Fruit fly (Drosophila melanogaster) whole organism, pupa: ENCODE measurements around the gene FoxP.
A peak's percentile ranks its signal among the peaks of the same experiment; 100 is the strongest.

Source experiments
- CG10348 ChIP-seq: fragments of 200-800 bp; sonication (Bioruptor generic); IDR thresholded peaks from 2 replicates; pipeline ENCODE4 v1.3.6; 2022; ENCODE audit warnings: missing biosample characterization, missing genetic modification characterization
- CG12605 ChIP-seq: fragments of 200-800 bp; sonication (Bioruptor generic); IDR thresholded peaks from 2 replicates; pipeline ENCODE4 v1.3.6; 2022; ENCODE audit warnings: missing biosample characterization, missing genetic modification characterization
- CG13204 ChIP-seq: fragments of 200-800 bp; sonication (Bioruptor generic); optimal IDR thresholded peaks from 2 replicates; lab custom pipeline; 2018; ENCODE audit warnings: missing biosample characterization, mild to moderate bottlenecking, missing genetic modification characterization, moderate library complexity
- CG14655 ChIP-seq: fragments of 200-800 bp; sonication (Bioruptor generic); optimal IDR thresholded peaks from 3 replicates; lab custom pipeline; 2017; ENCODE audit warnings: mild to moderate bottlenecking, missing biosample characterization, missing genetic modification reagents, missing genetic modification characterization
- CG15710 ChIP-seq: fragments of 200-800 bp; sonication (Bioruptor generic); optimal IDR thresholded peaks from 2 replicates; lab custom pipeline; 2018; ENCODE audit warnings: missing biosample characterization, mild to moderate bottlenecking, missing genetic modification characterization, moderate library complexity
- CG17806 ChIP-seq: fragments of 200-800 bp; sonication (Bioruptor generic); optimal IDR thresholded peaks from 2 replicates; lab custom pipeline; 2018; ENCODE audit warnings: missing biosample characterization, mild to moderate bottlenecking, missing genetic modification characterization, moderate library complexity
- CG32121 ChIP-seq: fragments of 200-800 bp; sonication (Bioruptor generic); IDR thresholded peaks from 2 replicates; pipeline ENCODE4 v1.3.6; 2022; ENCODE audit warnings: missing biosample characterization, missing genetic modification characterization
- CG34367 ChIP-seq: fragments of 200-800 bp; sonication (Bioruptor generic); optimal IDR thresholded peaks from 2 replicates; lab custom pipeline; 2018; ENCODE audit warnings: missing biosample characterization, mild to moderate bottlenecking, missing genetic modification characterization
- CG4496 ChIP-seq: fragments of 200-800 bp; sonication (Bioruptor generic); IDR thresholded peaks from 3 replicates; pipeline ENCODE4 v1.3.6; 2022; ENCODE audit warnings: missing biosample characterization, missing genetic modification characterization
- CG8159 ChIP-seq: fragments of 200-800 bp; sonication (Bioruptor generic); optimal IDR thresholded peaks from 3 replicates; lab custom pipeline; 2018; ENCODE audit warnings: missing biosample characterization, mild to moderate bottlenecking, missing genetic modification characterization, moderate library complexity
- CG8301 ChIP-seq: fragments of 200-800 bp; sonication (Bioruptor generic); optimal IDR thresholded peaks from 2 replicates; lab custom pipeline; 2018; ENCODE audit warnings: missing biosample characterization, mild to moderate bottlenecking, missing genetic modification characterization
- CG9948 ChIP-seq: fragments of 200-800 bp; sonication (Bioruptor generic); optimal IDR thresholded peaks from 2 replicates; lab custom pipeline; 2018; ENCODE audit warnings: missing biosample characterization, mild to moderate bottlenecking, missing genetic modification characterization, moderate library complexity
- D1 ChIP-seq: fragments of 200-800 bp; sonication (Bioruptor generic); optimal IDR thresholded peaks from 2 replicates; lab custom pipeline; 2018; ENCODE audit warnings: missing biosample characterization, mild to moderate bottlenecking, missing genetic modification characterization, moderate library complexity
- EcR ChIP-seq: fragments of 200-800 bp; sonication (Bioruptor generic); optimal IDR thresholded peaks from 3 replicates; lab custom pipeline; 2019; ENCODE audit warnings: missing biosample characterization, missing genetic modification characterization, mild to moderate bottlenecking, moderate library complexity, missing genetic modification reagents
- Ets98B ChIP-seq: fragments of 200-800 bp; sonication (Bioruptor generic); IDR thresholded peaks from 2 replicates; pipeline ENCODE4 v1.3.6; 2022; ENCODE audit warnings: missing biosample characterization, missing genetic modification characterization
- Pif1A ChIP-seq: fragments of 200-800 bp; sonication (Bioruptor generic); optimal IDR thresholded peaks from 3 replicates; lab custom pipeline; 2016; ENCODE audit warnings: missing biosample characterization, missing genetic modification characterization
- Pif1B ChIP-seq: fragments of 200-800 bp; sonication (Bioruptor generic); optimal IDR thresholded peaks from 3 replicates; lab custom pipeline; 2016; ENCODE audit warnings: missing biosample characterization, missing genetic modification characterization
- Snoo ChIP-seq: fragments of 200-800 bp; sonication (Bioruptor generic); optimal IDR thresholded peaks from 3 replicates; lab custom pipeline; 2017; ENCODE audit warnings: missing biosample characterization, mild to moderate bottlenecking, missing genetic modification characterization, inconsistent platforms
- fd96Ca ChIP-seq: fragments of 200-800 bp; sonication (Bioruptor generic); IDR thresholded peaks from 3 replicates; pipeline ENCODE4 v1.3.6; 2022; ENCODE audit warnings: missing biosample characterization, missing genetic modification characterization
- gl ChIP-seq: fragments of 200-800 bp; sonication (Bioruptor generic); optimal IDR thresholded peaks from 2 replicates; lab custom pipeline; 2018; ENCODE audit warnings: missing biosample characterization, mild to moderate bottlenecking, missing genetic modification characterization
- rn ChIP-seq: fragments of 200-800 bp; sonication (Bioruptor generic); IDR thresholded peaks from 2 replicates; pipeline ENCODE4 v1.3.6; 2022; ENCODE audit warnings: missing biosample characterization, missing genetic modification characterization

The FoxP gene

dm6 chr3R:9746267-9746666 is 15.6 kb upstream of the FoxP start, which contains the start of gene CG34409:
CG34409 (minus strand) TSS chr3R:9746367.
- TF ChIP-seq EcR (GFP tag; lab: Kevin White, UChicago) (peak; percentile 9), CG9948 (tag; lab: Kevin White, UChicago) (no peak), CG17806 (tag; lab: Kevin White, UChicago) (no peak), Ets98B (GFP tag; lab: Robert Waterston, UW) (no peak)
- TF ChIP-seq, all 21 proteins: peak for 1

DNA sequence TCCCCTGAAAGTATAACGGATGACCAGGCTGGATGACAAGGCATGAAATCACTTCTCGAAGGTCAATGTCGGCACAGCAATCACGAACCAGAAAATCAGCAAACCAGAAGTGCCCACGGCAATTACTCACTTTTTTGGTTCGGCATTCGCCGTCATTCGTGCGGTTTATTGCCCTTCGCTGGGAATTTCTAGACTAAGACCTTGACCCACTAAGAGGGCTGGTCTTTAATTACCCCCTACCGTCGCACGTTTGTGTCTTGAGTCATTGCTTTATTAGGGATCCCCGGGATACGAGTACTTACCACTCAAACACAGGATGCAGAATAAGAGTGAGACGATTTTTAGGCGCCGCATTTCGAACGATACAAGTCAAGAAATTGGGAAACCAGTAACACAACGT is 14.8 kb upstream of the FoxP start:
- TF ChIP-seq EcR (GFP tag; lab: Kevin White, UChicago): peak; percentile 76
- TF ChIP-seq CG8301 (tag; lab: Kevin White, UChicago): no peak
- TF ChIP-seq CG12605 (GFP tag; lab: Robert Waterston, UW): no peak
- no peak for TF ChIP-seq CG13204

DNA sequence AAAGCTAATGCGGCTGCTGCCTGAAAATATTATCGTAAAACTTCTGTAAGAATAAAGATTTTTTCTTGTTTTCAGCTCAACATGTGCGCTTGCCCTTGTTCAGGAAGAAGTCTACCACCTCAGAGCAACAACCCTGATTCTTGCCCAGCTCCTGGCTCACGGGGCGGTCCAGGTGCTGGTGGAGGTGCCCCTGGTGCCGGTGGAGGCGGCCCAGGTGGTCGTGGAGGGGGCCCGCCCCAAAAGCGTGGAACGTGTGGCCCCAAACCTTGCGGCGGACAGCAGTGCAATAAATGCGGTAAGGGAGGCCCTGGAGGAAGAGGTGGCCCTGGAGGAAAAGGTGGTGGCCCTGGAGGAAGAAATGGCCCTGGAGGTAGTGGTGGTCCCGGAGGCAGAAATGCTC is 13.3 kb upstream of the FoxP start:
- TF ChIP-seq CG15710 (no peak), CG17806 (tag; lab: Kevin White, UChicago) (no peak), rn (GFP tag; lab: Robert Waterston, UW) (no peak), CG32121 (GFP tag; lab: Robert Waterston, UW) (no peak), CG10348 (GFP tag; lab: Robert Waterston, UW) (no peak), Pif1B (GFP tag; lab: Kevin White, UChicago) (no peak), Pif1A (no peak), CG9948 (tag; lab: Kevin White, UChicago) (no peak), Snoo (tag; lab: Kevin White, UChicago) (no peak), CG8159 (no peak), CG4496 (GFP tag; lab: Robert Waterston, UW) (no peak), Ets98B (GFP tag; lab: Robert Waterston, UW) (no peak), CG13204 (no peak), EcR (GFP tag; lab: Kevin White, UChicago) (no peak), fd96Ca (GFP tag; lab: Robert Waterston, UW) (no peak), CG8301 (tag; lab: Kevin White, UChicago) (no peak), gl (tag; lab: Kevin White, UChicago) (no peak), D1 (tag; lab: Kevin White, UChicago) (no peak), CG12605 (GFP tag; lab: Robert Waterston, UW) (no peak)

- no peak for TF ChIP-seq CG15710
- no peak for TF ChIP-seq CG8159
- no peak for TF ChIP-seq CG9948 (tag; lab: Kevin White, UChicago)
- TF ChIP-seq CG8301 (tag; lab: Kevin White, UChicago): no peak
- TF ChIP-seq fd96Ca (GFP tag; lab: Robert Waterston, UW): no peak
- no peak for TF ChIP-seq rn (GFP tag; lab: Robert Waterston, UW)
- TF ChIP-seq Snoo (tag; lab: Kevin White, UChicago): no peak
- TF ChIP-seq CG12605 (GFP tag; lab: Robert Waterston, UW): no peak
- no peak for TF ChIP-seq gl (tag; lab: Kevin White, UChicago)
These were observed 12.5 kb upstream of the FoxP start, which contains the start of gene CG31415 for dm6 chr3R:9743217-9743616. CG31415 (plus strand) TSS chr3R:9743517.

DNA sequence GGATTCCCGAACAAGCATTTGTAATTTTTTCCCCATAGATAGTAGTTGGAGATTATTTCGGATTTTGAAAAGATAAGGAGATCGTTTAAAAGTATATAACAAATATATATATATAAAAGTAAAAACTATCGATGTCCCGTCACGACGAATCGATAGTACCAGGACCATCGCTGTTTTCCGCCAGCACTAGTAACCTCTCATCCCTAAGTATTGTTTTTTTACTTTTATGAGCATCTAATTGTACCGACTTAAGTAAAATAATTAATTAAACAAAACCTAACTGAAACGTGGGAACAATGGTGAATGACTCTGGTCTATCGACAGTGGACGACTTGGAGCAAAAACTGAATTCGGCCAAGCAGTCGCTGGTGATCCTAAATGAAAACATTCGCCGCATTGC is 10.0 kb upstream of the FoxP start, which contains the start of gene Pnn:
Gene Pnn (plus strand): TSS at position 187 of the 400 bp plus-strand sequence.
- no peak for TF ChIP-seq Snoo (tag; lab: Kevin White, UChicago)
- no peak for TF ChIP-seq CG12605 (GFP tag; lab: Robert Waterston, UW)
- no peak for TF ChIP-seq fd96Ca (GFP tag; lab: Robert Waterston, UW)
- no peak for TF ChIP-seq CG14655 (GFP tag; lab: Kevin White, UChicago)
- no peak for TF ChIP-seq CG8301 (tag; lab: Kevin White, UChicago)
- no peak for TF ChIP-seq CG4496 (GFP tag; lab: Robert Waterston, UW)
- TF ChIP-seq Ets98B (GFP tag; lab: Robert Waterston, UW): no peak
- no peak for TF ChIP-seq CG32121 (GFP tag; lab: Robert Waterston, UW)
- TF ChIP-seq CG13204: no peak
- TF ChIP-seq Pif1A: no peak
- no peak for TF ChIP-seq EcR (GFP tag; lab: Kevin White, UChicago)
- TF ChIP-seq CG34367 (tag; lab: Kevin White, UChicago): no peak

DNA sequence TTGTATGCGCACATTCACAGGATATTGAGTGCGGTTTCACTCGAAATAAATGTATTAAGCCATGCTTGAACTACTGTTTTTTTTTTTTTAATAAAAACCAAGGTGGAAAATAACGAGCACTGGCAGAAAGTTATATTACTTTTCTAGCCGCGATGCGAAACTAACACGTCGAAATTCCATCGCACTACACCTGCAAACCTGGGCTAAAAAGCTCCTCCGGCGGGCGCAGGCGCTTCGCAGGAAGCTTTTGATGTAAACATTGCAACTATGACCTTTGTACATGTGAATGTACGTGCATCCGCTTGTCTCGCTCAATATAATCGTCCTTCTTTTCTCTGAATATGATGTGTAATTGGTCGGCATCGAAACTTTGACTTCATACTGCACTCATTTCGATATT is 9.1 kb upstream of the FoxP start, which contains the start of gene side-VII:
Gene side-VII (minus strand): TSS at position 187 of the 400 bp plus-strand sequence.
- TF ChIP-seq CG15710 (no peak), gl (tag; lab: Kevin White, UChicago) (no peak), rn (GFP tag; lab: Robert Waterston, UW) (no peak), CG13204 (no peak), EcR (GFP tag; lab: Kevin White, UChicago) (no peak)

- TF ChIP-seq CG10348 (GFP tag; lab: Robert Waterston, UW) (no peak), EcR (GFP tag; lab: Kevin White, UChicago) (no peak), CG14655 (GFP tag; lab: Kevin White, UChicago) (no peak), CG34367 (tag; lab: Kevin White, UChicago) (no peak), rn (GFP tag; lab: Robert Waterston, UW) (no peak), gl (tag; lab: Kevin White, UChicago) (no peak)
These were observed 4.5 kb upstream of the FoxP start for dm6 chr3R:9735151-9735550.
